Fruit fly (Drosophila melanogaster) whole organism, embryonic: Measurements from ENCODE around the gene CG18213.
A peak's percentile ranks its signal among the peaks of the same experiment; 100 is the strongest.

Source experiments
- CG14014 ChIP-seq: fragments of 200-800 bp; sonication (Bioruptor generic); IDR thresholded peaks from 2 replicates; pipeline ENCODE4 v1.3.6; 2022; ENCODE audit warnings: missing biosample characterization, missing genetic modification characterization
- CG14710 ChIP-seq: fragments of 200-800 bp; sonication (Bioruptor generic); optimal IDR thresholded peaks from 3 replicates; lab custom pipeline; 2019; ENCODE audit warnings: missing biosample characterization, mild to moderate bottlenecking, missing genetic modification characterization, moderate library complexity
- CG15696 ChIP-seq: fragments of 200-800 bp; sonication (Bioruptor generic); optimal IDR thresholded peaks from 2 replicates; lab custom pipeline; 2019; ENCODE audit warnings: missing biosample characterization, mild to moderate bottlenecking, missing genetic modification characterization, moderate library complexity
- CG1647 ChIP-seq: fragments of 200-800 bp; sonication (Bioruptor generic); optimal IDR thresholded peaks from 3 replicates; lab custom pipeline; 2016; ENCODE audit warnings: missing biosample characterization, missing genetic modification characterization
- CG16779 ChIP-seq: fragments of 200-800 bp; sonication (Bioruptor generic); IDR thresholded peaks from 2 replicates; pipeline ENCODE4 v1.3.6; 2022; ENCODE audit warnings: missing biosample characterization, missing genetic modification characterization
- CG17385 ChIP-seq: fragments of 200-800 bp; sonication (Bioruptor generic); optimal IDR thresholded peaks from 3 replicates; lab custom pipeline; 2018; ENCODE audit warnings: missing biosample characterization, mild to moderate bottlenecking, missing genetic modification characterization
- CG32532 ChIP-seq: fragments of 200-800 bp; sonication (Bioruptor generic); IDR thresholded peaks from 2 replicates; pipeline ENCODE4 v1.3.6; 2022; ENCODE audit warnings: missing biosample characterization, missing genetic modification characterization
- CG32767 ChIP-seq: fragments of 200-800 bp; sonication (Bioruptor generic); IDR thresholded peaks from 2 replicates; pipeline ENCODE4 v1.3.6; 2022; ENCODE audit warnings: missing biosample characterization, missing genetic modification characterization
- CG3838 ChIP-seq: fragments of 200-800 bp; sonication (Bioruptor generic); optimal IDR thresholded peaks from 3 replicates; lab custom pipeline; 2016; ENCODE audit warnings: missing biosample characterization, missing genetic modification characterization
- CG4360 ChIP-seq: fragments of 200-800 bp; sonication (Bioruptor generic); IDR thresholded peaks from 2 replicates; pipeline ENCODE4 v1.3.6; 2022; ENCODE audit warnings: missing biosample characterization, missing genetic modification characterization
- CG6175 ChIP-seq: fragments of 200-800 bp; sonication (Bioruptor generic); IDR thresholded peaks from 3 replicates; pipeline ENCODE4 v1.3.6; 2022; ENCODE audit warnings: missing biosample characterization, missing genetic modification characterization
- CG9817 ChIP-seq: fragments of 200-800 bp; sonication (Bioruptor generic); optimal IDR thresholded peaks from 2 replicates; lab custom pipeline; 2018; ENCODE audit warnings: missing biosample characterization, mild to moderate bottlenecking, missing genetic modification characterization, moderate library complexity
- CG9876 ChIP-seq: fragments of 200-800 bp; sonication (Bioruptor generic); optimal IDR thresholded peaks from 2 replicates; lab custom pipeline; 2016; ENCODE audit warnings: missing biosample characterization, missing genetic modification characterization
- CrebB ChIP-seq: fragments of 200-800 bp; sonication (Bioruptor generic); optimal IDR thresholded peaks from 3 replicates; lab custom pipeline; 2018; ENCODE audit warnings: missing biosample characterization, mild to moderate bottlenecking, missing genetic modification characterization
- Doc2 ChIP-seq: fragments of 200-800 bp; sonication (Bioruptor generic); IDR thresholded peaks from 2 replicates; pipeline ENCODE4 v1.3.6; 2022; ENCODE audit warnings: missing biosample characterization, missing genetic modification characterization
- Doc3 ChIP-seq: fragments of 200-800 bp; sonication (Bioruptor generic); IDR thresholded peaks from 3 replicates; pipeline ENCODE4 v1.3.6; 2022; ENCODE audit warnings: missing biosample characterization, missing genetic modification characterization; ENCODE audit not compliant: partially characterized antibody
- Fer3 ChIP-seq: fragments of 200-800 bp; sonication (Bioruptor generic); optimal IDR thresholded peaks from 2 replicates; lab custom pipeline; 2018; ENCODE audit warnings: missing biosample characterization, mild to moderate bottlenecking, missing genetic modification characterization, moderate library complexity
- HmgZ ChIP-seq: fragments of 200-800 bp; sonication (Bioruptor generic); optimal IDR thresholded peaks from 2 replicates; lab custom pipeline; 2018; ENCODE audit warnings: missing biosample characterization, mild to moderate bottlenecking, missing genetic modification characterization
- Nf-YB ChIP-seq: fragments of 200-800 bp; sonication (Bioruptor generic); optimal IDR thresholded peaks from 3 replicates; lab custom pipeline; 2019; ENCODE audit warnings: missing biosample characterization, mild to moderate bottlenecking, missing genetic modification characterization, moderate library complexity
- Poxn ChIP-seq: fragments of 200-800 bp; sonication (Bioruptor generic); IDR thresholded peaks from 2 replicates; pipeline ENCODE4 v1.3.6; 2022; ENCODE audit warnings: missing biosample characterization, missing genetic modification characterization
- Taf1 ChIP-seq: fragments of 200-800 bp; sonication (Bioruptor generic); IDR thresholded peaks from 2 replicates; pipeline ENCODE4 v1.3.6; 2022; ENCODE audit warnings: missing biosample characterization, missing genetic modification characterization
- Usf ChIP-seq: fragments of 200-800 bp; sonication (Bioruptor generic); optimal IDR thresholded peaks from 2 replicates; lab custom pipeline; 2017; ENCODE audit warnings: missing genotype, missing biosample characterization, missing genetic modification characterization
- Xrp1 ChIP-seq: fragments of 200-800 bp; sonication (Bioruptor generic); IDR thresholded peaks from 2 replicates; pipeline ENCODE4 v1.3.6; 2022; ENCODE audit warnings: missing biosample characterization, missing genetic modification characterization
- ase ChIP-seq: fragments of 200-800 bp; sonication (Bioruptor generic); IDR thresholded peaks from 3 replicates; pipeline ENCODE4 v1.3.6; 2022; ENCODE audit warnings: missing biosample characterization, missing genetic modification characterization
- br ChIP-seq: fragments of >200 bp; optimal IDR thresholded peaks from 2 replicates; lab custom pipeline; 2017
- cas ChIP-seq: fragments of 200-800 bp; sonication (Bioruptor generic); IDR thresholded peaks from 2 replicates; pipeline ENCODE4 v1.3.6; 2022; ENCODE audit warnings: missing biosample characterization, missing genetic modification characterization
- cato ChIP-seq: fragments of 200-800 bp; sonication (Bioruptor generic); optimal IDR thresholded peaks from 2 replicates; lab custom pipeline; 2016; ENCODE audit warnings: missing biosample characterization, missing genetic modification characterization, borderline replicate concordance
- croc ChIP-seq: fragments of 200-800 bp; sonication (Bioruptor generic); conservative IDR thresholded peaks from 3 replicates; pipeline ENCODE4 v1.3.6; 2022; ENCODE audit warnings: missing biosample characterization, missing genetic modification characterization
- danr ChIP-seq: fragments of 200-800 bp; sonication (Bioruptor generic); IDR thresholded peaks from 2 replicates; pipeline ENCODE4 v1.3.6; 2022; ENCODE audit warnings: missing biosample characterization, missing genetic modification characterization
- emc ChIP-seq: fragments of 200-800 bp; sonication (Bioruptor generic); optimal IDR thresholded peaks from 2 replicates; lab custom pipeline; 2016; ENCODE audit warnings: missing biosample characterization, missing genetic modification characterization
- ems ChIP-seq: fragments of 200-800 bp; sonication (Bioruptor generic); optimal IDR thresholded peaks from 3 replicates; lab custom pipeline; 2016; ENCODE audit warnings: missing biosample characterization, missing genetic modification characterization
- eyg ChIP-seq: fragments of 200-800 bp; sonication (Bioruptor generic); optimal IDR thresholded peaks from 3 replicates; lab custom pipeline; 2016; ENCODE audit warnings: missing biosample characterization, missing genetic modification characterization
- fd102C ChIP-seq: fragments of 200-800 bp; sonication (Bioruptor generic); optimal IDR thresholded peaks from 2 replicates; lab custom pipeline; 2018; ENCODE audit warnings: missing biosample characterization, mild to moderate bottlenecking, missing genetic modification characterization, moderate library complexity
- gce ChIP-seq: fragments of 200-800 bp; sonication (Bioruptor generic); IDR thresholded peaks from 3 replicates; pipeline ENCODE4 v1.3.6; 2022; ENCODE audit warnings: missing biosample characterization, missing genetic modification characterization
- gcm ChIP-seq: fragments of 200-800 bp; sonication (Bioruptor generic); optimal IDR thresholded peaks from 2 replicates; lab custom pipeline; 2019; ENCODE audit warnings: missing biosample characterization, mild to moderate bottlenecking, missing genetic modification characterization, moderate library complexity
- gcm2 ChIP-seq: fragments of 200-800 bp; sonication (Bioruptor generic); optimal IDR thresholded peaks from 2 replicates; lab custom pipeline; 2016; ENCODE audit warnings: missing biosample characterization, missing genetic modification characterization
- grn ChIP-seq: fragments of 200-800 bp; sonication (Bioruptor generic); optimal IDR thresholded peaks from 3 replicates; lab custom pipeline; 2017; ENCODE audit warnings: missing biosample characterization, missing genetic modification characterization
- gsb-n ChIP-seq: fragments of 200-800 bp; sonication (Bioruptor generic); optimal IDR thresholded peaks from 3 replicates; lab custom pipeline; 2018; ENCODE audit warnings: missing biosample characterization, mild to moderate bottlenecking, missing genetic modification characterization
- insv ChIP-seq, 2 experiments: fragments of 200-800 bp; sonication (Bioruptor generic); optimal IDR thresholded peaks; 3 replicates each; lab custom pipeline; 2016 to 2018; ENCODE audit warnings: missing biosample characterization in 2 of 2, missing genetic modification characterization in 2 of 2
- inv ChIP-seq: fragments of 200-800 bp; sonication (Bioruptor generic); IDR thresholded peaks from 2 replicates; pipeline ENCODE4 v1.3.6; 2022; ENCODE audit warnings: missing biosample characterization, missing genetic modification characterization; ENCODE audit not compliant: partially characterized antibody
- maf-S ChIP-seq: fragments of 200-800 bp; sonication (Bioruptor generic); optimal IDR thresholded peaks from 2 replicates; lab custom pipeline; 2016; ENCODE audit warnings: missing biosample characterization, missing genetic modification characterization
- pita ChIP-seq: fragments of 200-800 bp; sonication (Bioruptor generic); optimal IDR thresholded peaks from 2 replicates; lab custom pipeline; 2017; ENCODE audit warnings: missing biosample characterization, mild to moderate bottlenecking, missing genetic modification characterization
- pnt ChIP-seq: fragments of 200-800 bp; sonication (Bioruptor generic); optimal IDR thresholded peaks from 3 replicates; lab custom pipeline; 2016; ENCODE audit warnings: missing biosample characterization, missing genetic modification characterization
- prd ChIP-seq, 3 experiments: fragments of >200 bp in 2 of 3; fragments of 200-800 bp in 1 of 3; sonication (Bioruptor generic) in 1 of 3; optimal IDR thresholded peaks in 2 of 3; IDR thresholded peaks in 1 of 3; 2 replicates in 2 of 3; 3 replicates in 1 of 3; pipeline versions ENCODE4 v1.3.6 to Lab custom; 2017 to 2022; ENCODE audit warnings: missing biosample characterization in 1 of 3, missing genetic modification characterization in 1 of 3
- sr ChIP-seq: fragments of 200-800 bp; sonication (Bioruptor generic); IDR thresholded peaks from 3 replicates; pipeline ENCODE4 v1.3.6; 2022; ENCODE audit warnings: missing biosample characterization, missing genetic modification characterization
- tap ChIP-seq: fragments of 200-800 bp; optimal IDR thresholded peaks from 3 replicates; lab custom pipeline; 2019; ENCODE audit warnings: missing biosample characterization, mild to moderate bottlenecking, missing genetic modification characterization, moderate library complexity
- tna ChIP-seq: fragments of 200-800 bp; sonication (Bioruptor generic); IDR thresholded peaks from 2 replicates; pipeline ENCODE4 v1.3.6; 2022; ENCODE audit warnings: missing biosample characterization, missing genetic modification characterization; ENCODE audit not compliant: partially characterized antibody
- unc-4 ChIP-seq: fragments of 200-800 bp; sonication (Bioruptor generic); IDR thresholded peaks from 2 replicates; pipeline ENCODE4 v1.3.6; 2022; ENCODE audit warnings: missing biosample characterization, missing genetic modification characterization; ENCODE audit not compliant: partially characterized antibody
- zfh2 ChIP-seq: fragments of 200-800 bp; sonication (Bioruptor generic); optimal IDR thresholded peaks from 2 replicates; lab custom pipeline; 2016; ENCODE audit warnings: missing biosample characterization, missing genetic modification characterization

Gene CG18213

dm6 chr3R:17078961-17079858 is 39.2 kb upstream of the CG18213 start (continued):
- TF ChIP-seq fd102C (GFP tag; lab: Kevin White, UChicago) (peak; percentile 62), tap (tag; lab: Kevin White, UChicago) (no peak), Taf1 (GFP tag; lab: Robert Waterston, UW) (peak; percentile 21; the same call in 1 of the 2 replicates), prd (optimal IDR thresholded peaks at IDR 0.05; lab: Kevin White, UChicago) (no peak), prd (GFP tag; IDR thresholded peaks at IDR 0.05; lab: Robert Waterston, UW) (no peak), pnt (GFP tag; lab: Kevin White, UChicago) (no peak), grn (GFP tag; lab: Kevin White, UChicago) (peak; percentile 26), danr (no peak), eyg (GFP tag; lab: Kevin White, UChicago) (no peak), ase (GFP tag; lab: Robert Waterston, UW) (no peak), CG15696 (tag; lab: Kevin White, UChicago) (peak; percentile 27), ems (GFP tag; lab: Kevin White, UChicago) (peak; percentile 3), CG6175 (no peak), Doc3 (GFP tag; lab: Robert Waterston, UW) (no peak), zfh2 (GFP tag; lab: Kevin White, UChicago) (no peak), CG14014 (no peak), Doc2 (GFP tag; lab: Robert Waterston, UW) (no peak), tna (GFP tag; lab: Robert Waterston, UW) (no peak), CG14710 (tag; lab: Kevin White, UChicago) (no peak), croc (GFP tag; lab: Robert Waterston, UW) (no peak), CG3838 (GFP tag; lab: Kevin White, UChicago) (no peak), CG1647 (GFP tag; lab: Kevin White, UChicago) (no peak), CG17385 (GFP tag; lab: Kevin White, UChicago) (no peak), sr (GFP tag; lab: Robert Waterston, UW) (no peak), unc-4 (GFP tag; lab: Robert Waterston, UW) (no peak), Nf-YB (no peak), Xrp1 (GFP tag; lab: Robert Waterston, UW) (peak; percentile 36; the same call in 1 of the 2 replicates), CG32767 (GFP tag; lab: Robert Waterston, UW) (0 out of 2 replicates have a peak, but pooled peaks have one; percentile 8), gcm2 (GFP tag; lab: Kevin White, UChicago) (no peak), CG4360 (peak; percentile 42), CG9876 (no peak), Usf (GFP tag; lab: Kevin White, UChicago) (no peak), CG16779 (GFP tag; lab: Robert Waterston, UW) (no peak), gce (GFP tag; lab: Robert Waterston, UW) (0 out of 3 replicates have a peak, but pooled peaks have one; percentile 47), cas (GFP tag; lab: Robert Waterston, UW) (no peak), CrebB (tag; lab: Kevin White, UChicago) (peak; percentile 68), cato (GFP tag; lab: Kevin White, UChicago) (no peak), maf-S (GFP tag; lab: Kevin White, UChicago) (no peak), inv (GFP tag; lab: Robert Waterston, UW) (no peak), insv (GFP tag; optimal IDR thresholded peaks at IDR 0.05; lab: Kevin White, UChicago) (no peak), HmgZ (tag; lab: Kevin White, UChicago) (peak; percentile 45), br (lab: Kevin White, UChicago) (no peak), Poxn (no peak), emc (no peak), CG32532 (GFP tag; lab: Robert Waterston, UW) (no peak), gcm (GFP tag; lab: Kevin White, UChicago) (peak; percentile 82), CG9817 (tag; lab: Kevin White, UChicago) (no peak), Fer3 (tag; lab: Kevin White, UChicago) (no peak), gsb-n (tag; lab: Kevin White, UChicago) (no peak), pita (GFP tag; lab: Kevin White, UChicago) (no peak)
